Fruit fly (Drosophila melanogaster) whole organism, embryonic: ENCODE data around the gene CG32708.

Experiments used
- Abd-B ChIP-seq: fragments of 200-800 bp; sonication (Bioruptor generic); optimal IDR thresholded peaks from 2 replicates; lab custom pipeline; 2018; ENCODE audit warnings: missing biosample characterization, mild to moderate bottlenecking, missing genetic modification characterization, moderate library complexity
- B-H2 ChIP-seq: fragments of 200-800 bp; sonication (Bioruptor generic); optimal IDR thresholded peaks from 2 replicates; lab custom pipeline; 2018; ENCODE audit warnings: missing biosample characterization, mild to moderate bottlenecking, missing genetic modification characterization
- Blimp-1 ChIP-seq: fragments of 200-800 bp; sonication (Bioruptor generic); optimal IDR thresholded peaks from 3 replicates; lab custom pipeline; 2018; ENCODE audit warnings: missing biosample characterization, missing genetic modification characterization, mild to moderate bottlenecking, moderate library complexity, missing genetic modification reagents
- CG10321 ChIP-seq: fragments of 200-800 bp; sonication (Bioruptor generic); IDR thresholded peaks from 2 replicates; pipeline ENCODE4 v1.3.6; 2022; ENCODE audit warnings: missing biosample characterization, missing genetic modification characterization
- CG10654 ChIP-seq: fragments of 200-800 bp; sonication (Bioruptor generic); optimal IDR thresholded peaks from 2 replicates; lab custom pipeline; 2016; ENCODE audit warnings: missing biosample characterization, missing genetic modification characterization
- CG11696 ChIP-seq: fragments of 200-800 bp; sonication (Bioruptor generic); IDR thresholded peaks from 2 replicates; pipeline ENCODE4 v1.3.6; 2022; ENCODE audit warnings: missing biosample characterization, missing genetic modification characterization
- CG11723 ChIP-seq: fragments of 200-800 bp; sonication (Bioruptor generic); optimal IDR thresholded peaks from 2 replicates; lab custom pipeline; 2017; ENCODE audit warnings: missing biosample characterization, mild to moderate bottlenecking, missing genetic modification characterization
- CG12391 ChIP-seq: fragments of 200-800 bp; sonication (Bioruptor generic); optimal IDR thresholded peaks from 3 replicates; lab custom pipeline; 2018; ENCODE audit warnings: missing biosample characterization, mild to moderate bottlenecking, missing genetic modification characterization, moderate library complexity
- CG13287 ChIP-seq: fragments of 200-800 bp; sonication (Bioruptor generic); IDR thresholded peaks from 2 replicates; pipeline ENCODE4 v1.3.6; 2022; ENCODE audit warnings: missing biosample characterization, missing genetic modification characterization; ENCODE audit not compliant: partially characterized antibody
- CG14710 ChIP-seq: fragments of 200-800 bp; sonication (Bioruptor generic); optimal IDR thresholded peaks from 3 replicates; lab custom pipeline; 2019; ENCODE audit warnings: missing biosample characterization, mild to moderate bottlenecking, missing genetic modification characterization, moderate library complexity
- CG1603 ChIP-seq: fragments of 200-800 bp; sonication (Bioruptor generic); optimal IDR thresholded peaks from 2 replicates; lab custom pipeline; 2019; ENCODE audit warnings: missing biosample characterization, mild to moderate bottlenecking, missing genetic modification characterization, moderate library complexity
- CG16863 ChIP-seq: fragments of 200-800 bp; sonication (Bioruptor generic); optimal IDR thresholded peaks from 3 replicates; lab custom pipeline; 2016; ENCODE audit warnings: missing biosample characterization, missing genetic modification characterization
- CG2120 ChIP-seq: fragments of 200-800 bp; sonication (Bioruptor generic); optimal IDR thresholded peaks from 3 replicates; lab custom pipeline; 2016; ENCODE audit warnings: missing biosample characterization, missing genetic modification characterization
- CG2199 ChIP-seq: fragments of 200-800 bp; sonication (Bioruptor generic); IDR thresholded peaks from 3 replicates; pipeline ENCODE4 v1.3.6; 2022; ENCODE audit warnings: missing biosample characterization, missing genetic modification characterization
- CG2712 ChIP-seq: fragments of 200-800 bp; optimal IDR thresholded peaks from 3 replicates; lab custom pipeline; 2019; ENCODE audit warnings: missing biosample characterization, mild to moderate bottlenecking, missing genetic modification characterization, moderate library complexity
- CG34422 ChIP-seq: fragments of 200-800 bp; sonication (Bioruptor generic); IDR thresholded peaks from 3 replicates; pipeline ENCODE4 v1.3.6; 2022; ENCODE audit warnings: missing biosample characterization, missing genetic modification characterization
- CG4360 ChIP-seq: fragments of 200-800 bp; sonication (Bioruptor generic); IDR thresholded peaks from 2 replicates; pipeline ENCODE4 v1.3.6; 2022; ENCODE audit warnings: missing biosample characterization, missing genetic modification characterization
- CG5245 ChIP-seq: fragments of 200-800 bp; sonication (Bioruptor generic); optimal IDR thresholded peaks from 3 replicates; lab custom pipeline; 2016; ENCODE audit warnings: missing biosample characterization, missing genetic modification characterization
- CG6272 ChIP-seq: fragments of 200-800 bp; sonication (Bioruptor generic); IDR thresholded peaks from 2 replicates; pipeline ENCODE4 v1.3.6; 2022; ENCODE audit warnings: missing biosample characterization, missing genetic modification characterization
- CG6689 ChIP-seq: fragments of 200-800 bp; sonication (Bioruptor generic); IDR thresholded peaks from 2 replicates; pipeline ENCODE4 v1.3.6; 2022; ENCODE audit warnings: missing biosample characterization, missing genetic modification characterization
- CG7839 ChIP-seq: fragments of 200-800 bp; sonication (Bioruptor generic); optimal IDR thresholded peaks from 3 replicates; lab custom pipeline; 2018; ENCODE audit warnings: missing biosample characterization, mild to moderate bottlenecking, missing genetic modification characterization, moderate library complexity
- CG8290 ChIP-seq, 3 experiments: fragments of 200-800 bp; sonication (Bioruptor generic); optimal IDR thresholded peaks; 2 replicates each; lab custom pipeline; 2016 to 2019; ENCODE audit warnings: missing biosample characterization in 3 of 3, missing genetic modification characterization in 3 of 3, mild to moderate bottlenecking in 2 of 3, moderate library complexity in 1 of 3
- CG8388 ChIP-seq: fragments of 200-800 bp; sonication (Bioruptor generic); optimal IDR thresholded peaks from 2 replicates; lab custom pipeline; 2019; ENCODE audit warnings: missing biosample characterization, mild to moderate bottlenecking, missing genetic modification characterization, moderate library complexity
- CG9215 ChIP-seq: fragments of 200-800 bp; sonication (Bioruptor generic); IDR thresholded peaks from 2 replicates; pipeline ENCODE4 v1.3.6; 2022; ENCODE audit warnings: missing biosample characterization, missing genetic modification characterization
- CG9437 ChIP-seq: fragments of 200-800 bp; sonication (Bioruptor generic); optimal IDR thresholded peaks from 2 replicates; lab custom pipeline; 2018; ENCODE audit warnings: missing biosample characterization, mild to moderate bottlenecking, missing genetic modification characterization
- D19A ChIP-seq: fragments of 200-800 bp; optimal IDR thresholded peaks from 3 replicates; lab custom pipeline; 2019; ENCODE audit warnings: missing biosample characterization, mild to moderate bottlenecking, missing genetic modification characterization, moderate library complexity
- Dip3 ChIP-seq: fragments of 200-800 bp; sonication (Bioruptor generic); optimal IDR thresholded peaks from 3 replicates; lab custom pipeline; 2016; ENCODE audit warnings: missing biosample characterization, missing genetic modification characterization
- Dref ChIP-seq: fragments of 200-800 bp; sonication (Bioruptor generic); IDR thresholded peaks from 2 replicates; pipeline ENCODE4 v1.3.6; 2022; ENCODE audit warnings: missing biosample characterization, missing genetic modification characterization
- GATAe ChIP-seq: fragments of 200-800 bp; sonication (Bioruptor generic); conservative IDR thresholded peaks from 2 replicates; pipeline ENCODE4 v1.3.6; 2022; ENCODE audit warnings: missing biosample characterization, missing genetic modification characterization
- Hey ChIP-seq: fragments of 200-800 bp; sonication (Bioruptor generic); optimal IDR thresholded peaks from 3 replicates; lab custom pipeline; 2018; ENCODE audit warnings: missing biosample characterization, mild to moderate bottlenecking, missing genetic modification characterization
- Hsf ChIP-seq: fragments of 200-800 bp; sonication (Bioruptor generic); optimal IDR thresholded peaks from 3 replicates; lab custom pipeline; 2016; ENCODE audit warnings: missing biosample characterization, missing genetic modification characterization
- NC2α ChIP-seq: fragments of 200-800 bp; sonication (Bioruptor generic); optimal IDR thresholded peaks from 2 replicates; lab custom pipeline; 2016; ENCODE audit warnings: missing biosample characterization, missing genetic modification characterization
- Optix ChIP-seq: fragments of 200-800 bp; sonication (Bioruptor generic); IDR thresholded peaks from 3 replicates; pipeline ENCODE4 v1.3.6; 2022; ENCODE audit warnings: missing biosample characterization, missing genetic modification characterization
- Stat92E ChIP-seq, 3 experiments: fragments of >200 bp in 2 of 3; fragments of 200-800 bp in 1 of 3; sonication (Bioruptor generic) in 1 of 3; optimal IDR thresholded peaks; 2 replicates each; lab custom pipeline; 2017 to 2019; ENCODE audit warnings: missing biosample characterization in 3 of 3, missing genetic modification characterization in 3 of 3, mild to moderate bottlenecking in 1 of 3, moderate library complexity in 1 of 3
- Trl ChIP-seq, 3 experiments: fragments of >200 bp in 2 of 3; fragments of 200-800 bp in 1 of 3; sonication (Bioruptor generic) in 1 of 3; optimal IDR thresholded peaks; 2 replicates in 1 of 3; 3 replicates in 2 of 3; lab custom pipeline; 2016 to 2017; ENCODE audit warnings: missing biosample characterization in 1 of 3, missing genetic modification characterization in 1 of 3
- cg ChIP-seq: fragments of 200-800 bp; sonication (Bioruptor generic); optimal IDR thresholded peaks from 3 replicates; lab custom pipeline; 2019; ENCODE audit warnings: missing biosample characterization, mild to moderate bottlenecking, missing genetic modification characterization, moderate library complexity
- crc ChIP-seq: fragments of 200-800 bp; sonication (Bioruptor generic); optimal IDR thresholded peaks from 2 replicates; lab custom pipeline; 2016; ENCODE audit warnings: missing biosample characterization, missing genetic modification characterization
- crol ChIP-seq: fragments of 200-800 bp; sonication (Bioruptor generic); IDR thresholded peaks from 2 replicates; pipeline ENCODE4 v1.3.6; 2022; ENCODE audit warnings: missing biosample characterization, missing genetic modification characterization
- eyg ChIP-seq: fragments of 200-800 bp; sonication (Bioruptor generic); optimal IDR thresholded peaks from 3 replicates; lab custom pipeline; 2016; ENCODE audit warnings: missing biosample characterization, missing genetic modification characterization
- gce ChIP-seq: fragments of 200-800 bp; sonication (Bioruptor generic); IDR thresholded peaks from 3 replicates; pipeline ENCODE4 v1.3.6; 2022; ENCODE audit warnings: missing biosample characterization, missing genetic modification characterization
- ham ChIP-seq: fragments of 200-800 bp; sonication (Bioruptor generic); IDR thresholded peaks from 2 replicates; pipeline ENCODE4 v1.3.6; 2022; ENCODE audit warnings: missing biosample characterization, missing genetic modification characterization
- her ChIP-seq: fragments of 200-800 bp; sonication (Bioruptor generic); optimal IDR thresholded peaks from 2 replicates; lab custom pipeline; 2016; ENCODE audit warnings: missing biosample characterization, missing genetic modification characterization
- kah ChIP-seq: fragments of 200-800 bp; sonication (Bioruptor generic); optimal IDR thresholded peaks from 2 replicates; lab custom pipeline; 2018; ENCODE audit warnings: missing biosample characterization, mild to moderate bottlenecking, missing genetic modification characterization
- mld ChIP-seq: fragments of 200-800 bp; sonication (Bioruptor generic); IDR thresholded peaks from 3 replicates; pipeline ENCODE4 v1.3.6; 2022; ENCODE audit warnings: missing biosample characterization, missing genetic modification characterization; ENCODE audit not compliant: partially characterized antibody
- onecut ChIP-seq: fragments of 200-800 bp; sonication (Bioruptor generic); IDR thresholded peaks from 2 replicates; pipeline ENCODE4 v1.3.6; 2022; ENCODE audit warnings: missing biosample characterization, missing genetic modification characterization
- p53 ChIP-seq: fragments of 200-800 bp; sonication (Bioruptor generic); optimal IDR thresholded peaks from 2 replicates; lab custom pipeline; 2016; ENCODE audit warnings: missing biosample characterization, missing genetic modification characterization
- peb ChIP-seq: fragments of 200-800 bp; sonication (Bioruptor generic); IDR thresholded peaks from 2 replicates; pipeline ENCODE4 v1.3.6; 2022; ENCODE audit warnings: missing biosample characterization, missing genetic modification characterization
- slou ChIP-seq: fragments of 200-800 bp; sonication (Bioruptor generic); optimal IDR thresholded peaks from 3 replicates; lab custom pipeline; 2016; ENCODE audit warnings: missing biosample characterization, missing genetic modification characterization
- sna ChIP-seq: fragments of 200-800 bp; sonication (Bioruptor generic); IDR thresholded peaks from 2 replicates; pipeline ENCODE4 v1.3.6; 2022; ENCODE audit warnings: missing biosample characterization, missing genetic modification characterization; ENCODE audit not compliant: partially characterized antibody
- sr ChIP-seq: fragments of 200-800 bp; sonication (Bioruptor generic); IDR thresholded peaks from 3 replicates; pipeline ENCODE4 v1.3.6; 2022; ENCODE audit warnings: missing biosample characterization, missing genetic modification characterization
- ssp ChIP-seq: fragments of 200-800 bp; sonication (Bioruptor generic); IDR thresholded peaks from 2 replicates; pipeline ENCODE4 v1.3.6; 2022; ENCODE audit warnings: missing biosample characterization, missing genetic modification characterization

CG32708 gene

DNA sequence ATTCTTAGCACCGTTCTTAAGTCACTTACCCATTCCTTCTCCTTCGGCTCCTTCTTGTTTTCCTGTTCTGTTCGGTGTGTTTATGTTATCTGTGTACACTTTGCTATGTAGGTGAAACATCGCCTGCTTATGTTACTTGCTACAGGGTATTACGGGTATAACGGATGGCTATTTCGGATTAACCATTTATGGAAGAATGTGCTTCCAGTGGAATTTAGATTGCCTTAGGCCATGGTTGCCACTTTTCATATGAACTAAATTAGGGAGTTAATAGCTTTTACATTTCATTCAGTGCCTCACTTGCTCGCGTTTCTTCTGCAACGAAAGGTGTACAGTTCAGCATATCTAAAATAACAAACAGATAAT, 37.4 kb upstream of the CG32708 start (continued):
- no peak for TF ChIP-seq crc (GFP tag; lab: Kevin White, UChicago)
- TF ChIP-seq CG12391 (tag; lab: Kevin White, UChicago), result peak; percentile 34
- no peak for TF ChIP-seq CG11696
- TF ChIP-seq eyg, result no peak
- no peak for TF ChIP-seq CG9215
- TF ChIP-seq CG2199, result no peak
- TF ChIP-seq CG8388 (GFP tag; lab: Kevin White, UChicago), result peak; percentile 28
- TF ChIP-seq mld (GFP tag; lab: Robert Waterston, UW), result no peak
- TF ChIP-seq CG10321, result no peak
- no peak for TF ChIP-seq slou
- TF ChIP-seq B-H2, result no peak
- TF ChIP-seq CG2712, result no peak
- TF ChIP-seq CG7839 (tag; lab: Kevin White, UChicago), result peak; percentile 13

DNA sequence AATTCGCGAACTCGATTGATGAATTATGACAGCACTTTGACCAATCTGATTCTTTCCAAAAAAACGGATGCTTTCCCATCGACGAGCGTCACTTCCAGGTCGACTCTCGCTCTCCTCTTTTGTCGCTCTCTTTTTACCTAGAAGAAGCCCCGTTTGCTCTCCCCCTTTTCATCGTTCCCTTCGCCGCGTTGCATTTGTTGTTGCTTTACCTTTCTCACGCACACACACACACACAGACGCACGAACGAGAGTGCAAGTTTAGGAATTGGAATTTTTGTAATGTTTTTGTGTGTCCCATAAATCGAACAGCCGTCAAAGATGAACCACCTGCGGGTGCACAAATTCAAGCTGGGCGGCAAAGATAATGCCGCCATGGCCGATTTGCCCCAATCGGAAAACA, 36.8 kb upstream of the CG32708 start:
- TF ChIP-seq kah (GFP tag; lab: Kevin White, UChicago) (peak; percentile 31), Stat92E (GFP tag; optimal IDR thresholded peaks at IDR 0.05; lab: Kevin White, UChicago) (no peak), Blimp-1 (GFP tag; lab: Kevin White, UChicago) (peak; percentile 69), crol (peak; percentile 42), CG13287 (no peak), Trl (optimal IDR thresholded peaks at IDR 0.05; lab: Kevin White, UChicago) (peak; percentile 6 to 53), Trl (GFP tag; optimal IDR thresholded peaks at IDR 0.05; lab: Kevin White, UChicago) (no peak), CG1603 (no peak), CG5245 (GFP tag; lab: Kevin White, UChicago) (no peak), CG14710 (tag; lab: Kevin White, UChicago) (no peak), cg (GFP tag; lab: Kevin White, UChicago) (peak; percentile 32), CG6272 (GFP tag; lab: Robert Waterston, UW) (no peak), sr (no peak), Dref (GFP tag; lab: Robert Waterston, UW) (no peak), D19A (no peak), CG4360 (peak; percentile 69), CG34422 (GFP tag; lab: Robert Waterston, UW) (no peak), Optix (no peak), gce (GFP tag; lab: Robert Waterston, UW) (no peak), CG11723 (GFP tag; lab: Kevin White, UChicago) (no peak), ham (GFP tag; lab: Robert Waterston, UW) (no peak)

dm6 chrX:9060078-9060477, 25.7 kb upstream of the CG32708 start:
- TF ChIP-seq Dip3 (peak; percentile 37), her (no peak), CG8290 (GFP tag; optimal IDR thresholded peaks at IDR 0.05; lab: Kevin White, UChicago) (no peak), CG8290 (tag; optimal IDR thresholded peaks at IDR 0.05; lab: Kevin White, UChicago) (no peak), NC2α (GFP tag; lab: Kevin White, UChicago) (peak; percentile 10), CG16863 (GFP tag; lab: Kevin White, UChicago) (peak; percentile 44), CG14710 (tag; lab: Kevin White, UChicago) (peak; percentile 43), CG6689 (GFP tag; lab: Robert Waterston, UW) (peak; percentile 83), Abd-B (GFP tag; lab: Kevin White, UChicago) (no peak), Hey (no peak), GATAe (no peak), CG9437 (GFP tag; lab: Kevin White, UChicago) (peak; percentile 71), CG2120 (GFP tag; lab: Kevin White, UChicago) (peak; percentile 59), ssp (GFP tag; lab: Robert Waterston, UW) (no peak), sna (GFP tag; lab: Robert Waterston, UW) (no peak), p53 (no peak), D19A (peak; percentile 72), onecut (peak; percentile 51), Hsf (peak; percentile 55), peb (GFP tag; lab: Robert Waterston, UW) (peak; percentile 31; the same call in 1 of the 2 replicates), CG10654 (GFP tag; lab: Kevin White, UChicago) (peak; percentile 58)
